Worm (Caenorhabditis elegans) whole organism, L4/young adult: ENCODE results near the gene C50B8.6.
A peak's percentile ranks its signal among the peaks of the same experiment; 100 is the strongest.

Source experiments
- W03F9.2 ChIP-seq: fragments of 150-350 bp; optimal IDR thresholded peaks from 2 replicates; lab custom pipeline; 2014; ENCODE audit warnings: missing biosample characterization, missing genetic modification characterization
- dao-5 ChIP-seq: sonication (generic microtip); optimal IDR thresholded peaks from 2 replicates; lab custom pipeline; 2016; ENCODE audit warnings: missing genotype, missing genetic modification characterization, moderate library complexity, missing compliant biosample characterization
- him-1 ChIP-seq: sonication (generic microtip); optimal IDR thresholded peaks from 2 replicates; lab custom pipeline; 2016; ENCODE audit warnings: missing genotype, missing genetic modification reagents, missing genetic modification characterization, missing compliant biosample characterization

The C50B8.6 gene

DNA sequence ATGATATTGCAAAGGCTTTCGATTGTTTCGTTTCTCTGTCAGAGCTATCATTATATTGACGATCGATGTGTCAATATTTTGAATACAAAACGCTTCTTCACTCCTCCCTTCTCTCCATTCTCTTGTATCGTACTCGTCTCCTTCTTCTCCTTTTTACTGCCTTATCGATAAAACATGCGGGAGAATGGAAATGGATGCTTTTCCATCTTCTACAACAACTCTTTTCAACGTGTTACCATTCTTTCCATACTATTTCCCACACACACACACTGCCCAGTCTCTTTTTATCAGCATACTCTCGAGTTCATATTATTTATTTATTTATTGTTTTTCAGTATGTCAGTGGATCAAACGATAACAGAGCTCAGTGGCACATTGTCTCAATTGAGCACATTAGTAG is at the start of gene C50B8.6:
Gene C50B8.6, plus strand, starts transcription at position 336 of the 400 bp plus-strand sequence.
- TF ChIP-seq him-1 (tag; lab: Kevin White, UChicago) (no peak), W03F9.2 (tag; lab: Kevin White, UChicago) (no peak), dao-5 (tag; lab: Kevin White, UChicago) (no peak)

DNA sequence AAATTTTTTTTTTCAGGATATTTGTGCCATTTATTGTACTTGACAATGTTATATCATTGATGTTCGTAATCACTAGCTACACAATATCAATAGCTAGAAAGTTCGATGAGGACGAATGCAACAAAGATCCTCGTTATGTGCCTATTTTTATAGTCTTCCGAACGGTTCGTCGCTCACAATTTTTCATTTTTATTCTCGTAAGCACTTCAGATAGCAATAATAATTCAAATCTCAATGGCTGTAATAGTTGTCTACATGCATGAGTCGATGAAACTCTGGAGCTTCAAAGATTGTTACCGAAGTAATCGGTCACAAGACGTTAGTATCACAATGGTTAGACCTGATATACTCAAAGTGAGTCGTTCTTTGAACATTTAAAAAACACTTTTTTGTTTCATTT is 49.6 kb upstream of the C50B8.6 start:
- TF ChIP-seq W03F9.2 (tag; lab: Kevin White, UChicago) (no peak), him-1 (tag; lab: Kevin White, UChicago) (no peak), dao-5 (tag; lab: Kevin White, UChicago) (no peak)

DNA sequence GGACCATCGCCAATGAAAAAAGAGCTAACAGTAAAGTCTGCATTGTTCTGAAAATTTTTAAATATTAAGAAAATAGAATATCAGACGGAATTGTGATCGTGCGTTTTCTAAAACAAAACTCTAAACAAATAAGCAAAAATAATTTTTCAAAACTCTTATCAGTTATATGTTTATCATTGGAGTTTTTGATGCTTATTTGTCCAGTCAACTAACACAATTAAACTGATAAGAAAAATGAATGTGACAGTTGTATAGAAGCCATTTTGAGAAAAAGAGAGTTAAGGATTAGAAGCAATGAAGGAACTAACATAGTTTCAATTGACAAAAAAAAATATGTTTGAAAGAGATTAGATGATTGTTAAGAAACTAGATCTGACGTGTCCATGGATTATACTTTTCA is 48.1 kb upstream of the C50B8.6 start, which contains the start of gene ttr-44:
Gene ttr-44, minus strand, starts transcription at position 47 of the 400 bp plus-strand sequence.
- TF ChIP-seq dao-5 (tag; lab: Kevin White, UChicago) (no peak), him-1 (tag; lab: Kevin White, UChicago) (no peak), W03F9.2 (tag; lab: Kevin White, UChicago) (no peak)

DNA sequence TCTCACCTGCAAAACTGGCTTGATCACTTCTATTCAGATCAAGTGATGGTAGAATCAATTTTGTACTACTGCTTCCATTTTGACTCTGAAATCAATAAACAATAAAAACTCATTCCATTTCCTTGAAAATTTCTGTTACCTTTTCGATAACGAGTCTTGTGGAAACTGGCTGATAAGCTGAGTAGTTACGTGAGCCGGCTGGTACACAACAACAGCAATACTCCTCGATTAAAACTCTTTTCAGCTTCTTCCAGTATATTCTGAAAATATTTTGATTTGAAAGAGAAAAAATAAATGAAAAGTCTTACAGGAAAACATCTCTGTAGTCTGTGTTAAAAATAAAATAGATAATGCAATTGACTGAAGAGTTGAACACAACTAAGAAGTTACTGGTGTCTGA is 46.3 kb upstream of the C50B8.6 start:
- TF ChIP-seq dao-5 (tag; lab: Kevin White, UChicago) (no peak), him-1 (tag; lab: Kevin White, UChicago) (no peak), W03F9.2 (tag; lab: Kevin White, UChicago) (no peak)

DNA sequence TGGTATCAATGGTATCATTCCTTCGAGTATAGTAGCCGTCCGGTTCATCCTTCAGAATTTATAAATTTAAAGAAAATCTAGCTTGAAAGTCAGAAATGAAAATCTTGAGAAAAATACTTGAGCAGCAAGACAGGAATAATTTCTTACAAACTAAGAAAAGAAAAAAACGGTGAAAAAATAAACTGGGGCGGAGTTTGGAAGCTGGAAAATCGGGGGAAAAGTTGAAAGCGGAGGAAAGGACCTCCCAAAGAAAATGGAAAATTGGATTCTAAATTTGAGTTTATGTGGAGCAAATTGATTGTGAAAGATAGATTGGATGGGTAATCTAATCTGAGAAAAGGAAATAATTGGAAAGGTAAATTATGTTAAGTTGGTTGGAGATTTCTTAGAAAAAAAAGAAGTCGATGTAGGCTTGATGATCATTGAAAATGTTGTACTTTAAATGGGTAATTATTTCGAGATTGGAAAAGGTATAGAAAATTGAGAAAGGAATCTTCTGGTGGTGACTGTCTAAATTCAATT is 42.7 kb upstream of the C50B8.6 start, which contains the start of gene frpr-5:
Gene frpr-5, minus strand, starts transcription at position 51 of the 522 bp plus-strand sequence.
- TF ChIP-seq W03F9.2 (tag; lab: Kevin White, UChicago) (no peak), him-1 (tag; lab: Kevin White, UChicago) (no peak), dao-5 (tag; lab: Kevin White, UChicago) (no peak)

DNA sequence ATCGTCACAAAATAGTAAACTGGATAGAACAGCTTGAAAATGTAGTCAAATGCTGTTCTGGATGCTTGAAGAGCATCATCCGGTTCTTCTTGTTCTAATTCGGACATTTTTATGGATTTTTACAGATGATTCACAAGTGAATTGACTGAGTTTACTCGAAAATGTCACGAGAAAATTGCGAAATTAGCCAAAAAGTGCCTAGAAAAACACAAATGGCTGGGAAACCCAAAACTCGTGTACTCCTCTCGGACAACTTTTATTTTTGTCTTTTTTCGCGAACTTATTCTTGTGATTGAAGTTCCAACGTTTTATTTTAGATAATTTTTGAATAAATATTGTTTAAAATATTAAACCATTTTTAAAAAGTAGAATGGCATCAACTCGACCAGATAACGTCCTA is 27.2 kb upstream of the C50B8.6 start, which contains the start of the genes C56A3.4 and C56A3.5:
Gene C56A3.4, minus strand, starts transcription at position 154 of the 400 bp plus-strand sequence.
Gene C56A3.5, plus strand, starts transcription at position 367 of the 400 bp plus-strand sequence.
- TF ChIP-seq dao-5 (tag; lab: Kevin White, UChicago) (no peak), him-1 (tag; lab: Kevin White, UChicago) (no peak), W03F9.2 (tag; lab: Kevin White, UChicago) (peak; percentile 54)

DNA sequence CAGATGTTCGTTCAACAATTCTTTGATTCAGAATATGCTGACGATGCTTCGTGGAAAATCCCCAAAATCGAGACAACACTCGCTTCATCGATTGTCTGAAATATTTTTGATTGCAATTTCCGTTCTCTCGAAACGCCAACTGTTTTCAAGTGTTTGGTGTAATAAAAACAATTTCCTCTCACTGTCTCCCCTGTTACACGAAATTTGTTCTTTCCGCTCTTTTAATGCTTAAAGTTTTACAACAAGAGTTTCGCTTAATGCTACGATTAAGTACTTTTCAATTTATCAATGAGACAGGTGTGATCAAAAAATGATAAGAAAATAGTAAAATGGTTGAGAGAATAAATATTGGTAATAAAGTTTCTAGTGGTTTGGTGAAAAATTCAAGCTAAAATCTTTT is 22.5 kb upstream of the C50B8.6 start, which contains the start of gene C56A3.6:
Gene C56A3.6, minus strand, starts transcription at position 101 of the 400 bp plus-strand sequence.
- TF ChIP-seq him-1 (tag; lab: Kevin White, UChicago) (no peak), W03F9.2 (tag; lab: Kevin White, UChicago) (no peak)

DNA sequence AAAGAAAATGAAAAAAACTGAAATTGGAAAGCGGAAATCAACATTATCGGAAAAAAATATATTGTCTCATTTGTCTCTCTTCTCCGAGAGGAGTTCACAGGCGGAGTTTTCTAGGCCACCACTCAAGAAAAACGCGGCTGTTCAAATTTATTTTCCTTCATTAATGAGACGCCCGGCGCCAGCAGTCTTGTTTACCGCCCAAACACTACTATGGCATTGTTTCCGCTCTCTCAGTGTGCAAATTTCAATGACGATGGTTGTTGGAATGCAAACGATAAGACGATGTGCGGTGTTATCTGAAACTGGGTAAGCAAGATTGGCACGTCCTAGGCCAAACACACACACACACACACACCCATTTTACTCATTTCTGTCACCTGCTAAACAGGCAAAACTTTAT is 22.0 kb upstream of the C50B8.6 start, which contains the start of gene cav-2:
Gene cav-2, plus strand, starts transcription at position 359 of the 400 bp plus-strand sequence.
- TF ChIP-seq dao-5 (tag; lab: Kevin White, UChicago) (no peak), him-1 (tag; lab: Kevin White, UChicago) (peak; percentile 64), W03F9.2 (tag; lab: Kevin White, UChicago) (peak; percentile 84)

DNA sequence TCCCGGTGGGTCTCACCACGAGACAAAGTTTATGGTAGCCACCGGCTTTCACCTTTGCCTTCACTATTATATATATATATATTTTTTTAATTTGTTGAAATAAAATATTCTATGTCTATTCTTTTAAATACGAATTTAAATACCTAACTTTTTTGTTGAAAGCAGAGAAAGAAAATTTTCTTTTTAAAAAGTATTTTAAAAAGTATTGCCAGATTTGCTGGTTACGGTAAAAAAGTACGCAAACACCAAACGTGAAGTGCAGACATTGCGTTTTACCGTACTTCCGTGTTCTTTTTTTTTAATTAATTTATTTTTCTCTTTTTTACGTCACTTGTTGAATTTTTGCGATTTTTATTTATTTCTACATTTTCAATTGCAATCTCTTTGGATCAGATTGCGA is 18.8 kb upstream of the C50B8.6 start, which contains the start of gene C56A3.8:
Gene C56A3.8, plus strand, starts transcription at position 301 of the 400 bp plus-strand sequence.
- TF ChIP-seq him-1 (tag; lab: Kevin White, UChicago) (no peak), dao-5 (tag; lab: Kevin White, UChicago) (no peak), W03F9.2 (tag; lab: Kevin White, UChicago) (no peak)

DNA sequence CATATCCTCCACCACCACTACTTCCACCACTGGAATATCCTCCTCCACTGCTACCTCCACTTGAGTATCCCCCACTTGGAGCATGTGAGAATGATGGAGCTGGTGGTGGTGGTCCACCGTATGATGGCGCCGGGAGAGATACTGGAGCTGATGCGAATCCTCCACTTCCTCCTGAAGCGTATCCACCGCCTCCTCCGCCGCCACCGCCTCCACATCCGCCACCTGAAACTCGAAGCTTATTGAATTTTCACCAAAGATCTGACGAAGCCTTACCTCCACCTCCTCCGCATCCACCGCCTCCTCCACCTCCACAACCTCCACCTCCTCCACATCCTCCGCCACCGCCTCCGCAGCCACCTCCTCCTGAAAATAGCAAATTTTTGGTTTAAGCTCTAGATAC is 16.0 kb upstream of the C50B8.6 start:
- TF ChIP-seq W03F9.2 (tag; lab: Kevin White, UChicago) (no peak), him-1 (tag; lab: Kevin White, UChicago) (no peak), dao-5 (tag; lab: Kevin White, UChicago) (no peak)

DNA sequence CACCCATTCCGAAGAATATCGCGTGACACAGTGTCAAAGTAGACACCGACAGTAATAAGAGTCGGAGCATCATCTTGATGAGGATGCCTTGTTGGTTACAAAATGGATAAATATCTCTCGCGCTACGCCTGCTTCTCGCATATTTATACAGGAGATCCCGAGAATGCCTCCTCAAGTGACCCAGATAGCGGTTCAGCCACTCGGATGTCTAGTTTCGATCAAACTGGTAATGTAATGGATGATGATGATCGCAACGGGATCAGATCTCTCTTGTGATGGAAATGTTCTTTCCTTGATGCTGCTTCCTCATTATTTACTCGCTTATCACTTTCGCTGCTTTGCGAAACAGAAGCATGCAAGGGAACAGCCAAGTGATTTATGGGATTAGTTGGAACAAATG is 14.9 kb upstream of the C50B8.6 start, which contains the start of gene grl-17:
Gene grl-17, minus strand, starts transcription at position 101 of the 400 bp plus-strand sequence.
- TF ChIP-seq him-1 (tag; lab: Kevin White, UChicago) (no peak), dao-5 (tag; lab: Kevin White, UChicago) (no peak)

DNA sequence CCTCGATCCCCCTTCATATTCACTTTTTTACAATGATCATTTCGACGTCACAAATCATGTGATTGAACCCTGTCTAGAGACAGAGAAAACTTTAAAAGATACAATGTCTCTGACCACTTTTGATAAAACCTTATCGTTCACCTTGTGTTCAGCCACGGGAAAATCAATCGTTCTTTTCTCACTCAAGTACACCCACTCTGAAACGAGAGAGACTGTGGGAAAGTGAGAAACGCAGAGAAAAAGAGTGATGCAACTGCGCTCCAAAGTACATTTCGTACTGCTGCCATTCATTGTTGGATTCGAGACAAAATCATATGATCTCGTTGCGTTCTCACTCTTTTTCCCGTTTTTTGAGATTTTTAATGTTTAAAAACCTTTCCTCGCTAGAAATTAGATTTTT is 13.6 kb upstream of the C50B8.6 start:
- TF ChIP-seq W03F9.2 (tag; lab: Kevin White, UChicago) (peak; percentile 85), dao-5 (tag; lab: Kevin White, UChicago) (no peak)

DNA sequence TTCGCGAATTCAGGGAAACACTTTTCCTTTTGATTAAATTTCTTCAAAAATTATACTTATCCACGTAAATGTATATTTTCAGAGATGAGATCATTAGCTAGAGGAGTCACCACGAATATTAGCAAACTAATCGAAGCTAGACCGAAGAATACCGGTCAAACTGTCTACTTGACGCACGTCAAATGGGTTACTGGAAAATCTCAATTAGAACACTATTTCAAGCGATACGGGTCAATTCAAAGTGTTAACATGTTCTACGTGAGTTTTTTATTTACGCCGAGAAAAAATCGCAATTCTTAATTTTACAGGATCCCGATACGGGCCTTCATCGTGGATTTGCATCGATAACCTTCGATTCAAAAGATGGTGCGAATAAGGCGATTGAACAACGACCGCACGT is 13.0 kb upstream of the C50B8.6 start, which contains the start of gene slrp-1:
Gene slrp-1, plus strand, starts transcription at position 83 of the 400 bp plus-strand sequence.
- TF ChIP-seq W03F9.2 (tag; lab: Kevin White, UChicago) (no peak), dao-5 (tag; lab: Kevin White, UChicago) (no peak), him-1 (tag; lab: Kevin White, UChicago) (no peak)

DNA sequence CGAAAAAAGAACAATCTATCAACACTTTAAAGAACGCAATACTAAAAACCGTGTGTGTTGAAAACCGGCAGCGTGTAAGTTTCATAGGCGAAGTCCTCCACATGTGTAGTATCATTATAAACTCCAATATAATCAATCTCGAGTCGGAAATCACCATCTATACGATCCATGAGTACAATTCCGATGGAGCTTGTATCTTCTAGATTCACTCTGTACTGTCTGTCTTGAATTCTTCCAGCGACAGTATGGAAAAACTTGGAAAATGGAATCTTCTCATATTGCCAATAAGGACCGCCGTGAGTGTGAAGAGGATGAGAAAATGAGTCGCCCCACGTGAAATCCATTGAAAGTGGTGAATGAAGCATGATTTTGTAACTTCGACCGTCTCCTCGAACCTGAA is 11.8 kb upstream of the C50B8.6 start:
- TF ChIP-seq W03F9.2 (tag; lab: Kevin White, UChicago) = no peak
- TF ChIP-seq him-1 (tag; lab: Kevin White, UChicago) = no peak
- no peak for TF ChIP-seq dao-5 (tag; lab: Kevin White, UChicago)
